Worm (Caenorhabditis elegans) whole organism, late embryonic: ENCODE data around the gene gst-35.

Source experiments
- C08G9.2 ChIP-seq: sonication (generic microtip); optimal IDR thresholded peaks from 2 replicates; lab custom pipeline; 2016; ENCODE audit warnings: mild to moderate bottlenecking, missing genetic modification characterization, moderate library complexity, missing compliant biosample characterization
- C38D4.7 ChIP-seq: fragments of 200-800 bp; sonication (Bioruptor generic); optimal IDR thresholded peaks from 2 replicates; lab custom pipeline; 2018; ENCODE audit warnings: mild to moderate bottlenecking, missing genetic modification characterization, moderate library complexity, missing compliant biosample characterization
- F13H6.1 ChIP-seq: sonication (generic microtip); optimal IDR thresholded peaks from 2 replicates; lab custom pipeline; 2016; ENCODE audit warnings: missing genetic modification characterization, missing compliant biosample characterization
- K09A11.1 ChIP-seq: sonication (generic microtip); optimal IDR thresholded peaks from 2 replicates; lab custom pipeline; 2017; ENCODE audit warnings: antibody characterized with exemption, mild to moderate bottlenecking, missing genetic modification characterization, missing compliant biosample characterization; ENCODE audit not compliant: insufficient read depth
- T23F11.4 ChIP-seq: fragments of 200-800 bp; sonication (Bioruptor generic); optimal IDR thresholded peaks from 2 replicates; lab custom pipeline; 2018; ENCODE audit warnings: mild to moderate bottlenecking, missing genetic modification characterization, missing compliant biosample characterization
- ahr-1 ChIP-seq: sonication (generic microtip); optimal IDR thresholded peaks from 2 replicates; lab custom pipeline; 2016; ENCODE audit warnings: missing genetic modification characterization, missing compliant biosample characterization
- ceh-14 ChIP-seq: sonication (generic microtip); optimal IDR thresholded peaks from 2 replicates; lab custom pipeline; 2016; ENCODE audit warnings: missing genotype, missing genetic modification characterization, missing compliant biosample characterization
- ceh-18 ChIP-seq: sonication (generic microtip); optimal IDR thresholded peaks from 2 replicates; lab custom pipeline; 2016; ENCODE audit warnings: missing genetic modification characterization, missing compliant biosample characterization
- ceh-19 ChIP-seq: fragments of 200-800 bp; sonication (Bioruptor generic); optimal IDR thresholded peaks from 2 replicates; lab custom pipeline; 2018; ENCODE audit warnings: mild to moderate bottlenecking, missing genetic modification characterization, missing compliant biosample characterization
- ceh-22 ChIP-seq: sonication (generic microtip); optimal IDR thresholded peaks from 2 replicates; lab custom pipeline; 2017; ENCODE audit warnings: missing biosample characterization, missing genetic modification characterization
- ceh-24 ChIP-seq: sonication (generic microtip); optimal IDR thresholded peaks from 2 replicates; lab custom pipeline; 2016; ENCODE audit warnings: mild to moderate bottlenecking, missing genetic modification characterization, missing compliant biosample characterization
- ceh-30 ChIP-seq: fragments of 150-350 bp; optimal IDR thresholded peaks from 2 replicates; lab custom pipeline; 2014; ENCODE audit warnings: missing biosample characterization, missing genetic modification characterization
- ceh-34 ChIP-seq: sonication (generic microtip); optimal IDR thresholded peaks from 2 replicates; lab custom pipeline; 2016; ENCODE audit warnings: mild to moderate bottlenecking, missing genetic modification characterization, missing compliant biosample characterization
- ceh-48 ChIP-seq: sonication (generic microtip); optimal IDR thresholded peaks from 2 replicates; lab custom pipeline; 2016; ENCODE audit warnings: missing genetic modification characterization, inconsistent platforms, missing compliant biosample characterization
- ceh-6 ChIP-seq: fragments of 200-800 bp; sonication (Bioruptor generic); optimal IDR thresholded peaks from 2 replicates; lab custom pipeline; 2018; ENCODE audit warnings: mild to moderate bottlenecking, missing genetic modification characterization, missing compliant biosample characterization
- elt-2 ChIP-seq: sonication (generic microtip); optimal IDR thresholded peaks from 2 replicates; lab custom pipeline; 2016; ENCODE audit warnings: missing genetic modification reagents, missing genetic modification characterization, missing compliant biosample characterization
- ets-4 ChIP-seq: sonication (generic microtip); optimal IDR thresholded peaks from 2 replicates; lab custom pipeline; 2016; ENCODE audit warnings: missing genetic modification characterization, missing compliant biosample characterization
- eyg-1 ChIP-seq: sonication (generic microtip); optimal IDR thresholded peaks from 2 replicates; lab custom pipeline; 2016; ENCODE audit warnings: missing genotype, missing genetic modification characterization, missing compliant biosample characterization
- fkh-6 ChIP-seq: sonication (generic microtip); optimal IDR thresholded peaks from 2 replicates; lab custom pipeline; 2016; ENCODE audit warnings: missing genetic modification characterization, missing compliant biosample characterization
- hlh-15 ChIP-seq: sonication (generic microtip); optimal IDR thresholded peaks from 2 replicates; lab custom pipeline; 2016; ENCODE audit warnings: missing genetic modification characterization, missing compliant biosample characterization
- hlh-30 ChIP-seq: sonication (generic microtip); optimal IDR thresholded peaks from 2 replicates; lab custom pipeline; 2017; ENCODE audit warnings: antibody characterized with exemption, missing genetic modification characterization, missing compliant biosample characterization; ENCODE audit not compliant: insufficient read depth
- hlh-8 ChIP-seq: sonication (generic microtip); optimal IDR thresholded peaks from 2 replicates; lab custom pipeline; 2016; ENCODE audit warnings: missing genotype, missing genetic modification characterization, missing compliant biosample characterization
- lim-6 ChIP-seq: sonication (generic microtip); optimal IDR thresholded peaks from 2 replicates; lab custom pipeline; 2016; ENCODE audit warnings: missing genetic modification characterization, missing compliant biosample characterization
- nhr-11 ChIP-seq: fragments of 150-350 bp; optimal IDR thresholded peaks from 2 replicates; lab custom pipeline; 2014; ENCODE audit warnings: missing biosample characterization, missing genetic modification characterization
- odd-2 ChIP-seq: sonication (generic microtip); optimal IDR thresholded peaks from 2 replicates; lab custom pipeline; 2017; ENCODE audit warnings: antibody characterized with exemption, mild to moderate bottlenecking, missing genetic modification characterization, missing compliant biosample characterization
- pag-3 ChIP-seq: sonication (generic microtip); optimal IDR thresholded peaks from 2 replicates; lab custom pipeline; 2016; ENCODE audit warnings: missing compliant biosample characterization, missing genetic modification characterization, borderline replicate concordance
- pat-9 ChIP-seq: fragments of 200-800 bp; sonication (Bioruptor generic); optimal IDR thresholded peaks from 2 replicates; lab custom pipeline; 2018; ENCODE audit warnings: mild to moderate bottlenecking, missing genetic modification characterization, moderate library complexity, missing compliant biosample characterization
- pha-2 ChIP-seq: sonication (generic microtip); optimal IDR thresholded peaks from 2 replicates; lab custom pipeline; 2017; ENCODE audit warnings: mild to moderate bottlenecking, missing genetic modification characterization, missing compliant biosample characterization
- pha-4 ChIP-seq: fragments of 150-350 bp; optimal IDR thresholded peaks from 2 replicates; lab custom pipeline; 2018; ENCODE audit warnings: missing biosample characterization, missing genetic modification reagents, missing genetic modification characterization
- pqm-1 ChIP-seq: sonication (generic microtip); optimal IDR thresholded peaks from 2 replicates; lab custom pipeline; 2016; ENCODE audit warnings: missing genetic modification characterization, missing compliant biosample characterization
- sdc-2 ChIP-seq: sonication (generic microtip); optimal IDR thresholded peaks from 2 replicates; lab custom pipeline; 2016; ENCODE audit warnings: missing genotype, missing genetic modification characterization, missing compliant biosample characterization
- sox-2 ChIP-seq: fragments of 200-800 bp; sonication (Bioruptor generic); IDR thresholded peaks from 2 replicates; pipeline ENCODE4 v1.3.6; 2022; ENCODE audit warnings: missing genetic modification reagents, missing genetic modification characterization, missing compliant biosample characterization
- tbx-7 ChIP-seq: sonication (generic microtip); optimal IDR thresholded peaks from 2 replicates; lab custom pipeline; 2016; ENCODE audit warnings: missing genotype, missing genetic modification characterization, missing compliant biosample characterization
- unc-42 ChIP-seq: sonication (generic microtip); optimal IDR thresholded peaks from 2 replicates; lab custom pipeline; 2016; ENCODE audit warnings: missing genotype, missing genetic modification characterization, missing compliant biosample characterization
- ztf-16 ChIP-seq: sonication (generic microtip); optimal IDR thresholded peaks from 2 replicates; lab custom pipeline; 2017; ENCODE audit warnings: missing genetic modification characterization, missing compliant biosample characterization

The gst-35 gene

DNA sequence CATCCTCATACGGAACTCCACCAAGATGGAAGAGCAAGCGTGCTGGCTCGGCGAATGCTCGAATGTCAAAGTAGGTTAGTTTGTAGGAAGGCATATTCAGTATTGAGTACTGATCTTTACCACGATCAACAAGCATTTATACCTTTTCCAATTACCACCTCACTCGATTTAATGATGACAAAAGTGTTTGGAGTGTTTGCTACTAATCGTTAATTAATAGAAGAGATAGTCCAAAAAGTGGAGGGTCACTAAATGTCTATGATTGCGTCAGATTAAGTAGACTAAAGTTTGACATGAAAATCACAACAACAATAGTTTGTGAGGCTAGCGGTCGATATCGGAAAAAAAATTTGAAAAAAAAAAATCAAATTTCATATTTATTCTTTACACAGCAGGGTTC is 2.0 kb downstream of the gst-35 start, which contains the start of gene gst-34:
gst-34 (minus strand) TSS at position 101 of the 400 bp plus-strand sequence.
- TF ChIP-seq eyg-1 (tag; lab: Kevin White, UChicago) = no peak
- no peak for TF ChIP-seq ceh-30 (tag; lab: Kevin White, UChicago)
- no peak for TF ChIP-seq sox-2
- TF ChIP-seq ceh-34 (tag; lab: Kevin White, UChicago) = no peak
- no peak for TF ChIP-seq pha-2 (tag; lab: Kevin White, UChicago)
- no peak for TF ChIP-seq ztf-16
- TF ChIP-seq elt-2 (tag; lab: Kevin White, UChicago) = no peak
- TF ChIP-seq hlh-8 = no peak
- no peak for TF ChIP-seq ceh-48
- no peak for TF ChIP-seq fkh-6
- TF ChIP-seq ceh-18 (tag; lab: Kevin White, UChicago) = no peak

DNA sequence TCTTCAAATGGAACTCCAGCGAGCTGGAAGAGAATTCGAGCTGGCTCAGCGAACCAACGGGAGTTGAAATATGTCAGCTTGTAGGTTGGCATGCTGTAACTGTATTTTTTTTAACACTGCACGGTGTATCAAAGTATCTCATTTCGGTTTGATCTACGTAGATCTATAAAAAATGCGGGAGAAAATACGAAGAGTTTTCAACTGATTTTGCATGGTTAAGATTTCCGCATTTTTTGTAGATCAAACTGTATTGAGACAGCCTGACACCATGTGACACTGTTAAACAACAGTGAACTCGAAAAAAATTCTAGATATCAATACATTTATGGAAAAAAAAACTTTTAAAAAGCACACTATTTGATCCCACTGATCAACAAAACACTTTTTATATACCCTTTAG is 6.7 kb downstream of the gst-35 start, which contains the start of gene gst-32:
gst-32 (minus strand) TSS at position 101 of the 400 bp plus-strand sequence.
- TF ChIP-seq ceh-30 (tag; lab: Kevin White, UChicago) (no peak), ceh-34 (tag; lab: Kevin White, UChicago) (no peak), odd-2 (tag; lab: Kevin White, UChicago) (no peak), pha-2 (tag; lab: Kevin White, UChicago) (no peak), tbx-7 (tag; lab: Kevin White, UChicago) (no peak), ceh-14 (no peak), unc-42 (tag; lab: Kevin White, UChicago) (no peak), ceh-24 (tag; lab: Kevin White, UChicago) (no peak), C38D4.7 (no peak), ceh-22 (tag; lab: Kevin White, UChicago) (no peak), pha-4 (no peak), sdc-2 (tag; lab: Kevin White, UChicago) (no peak), pat-9 (tag; lab: Kevin White, UChicago) (no peak), hlh-8 (no peak)

DNA sequence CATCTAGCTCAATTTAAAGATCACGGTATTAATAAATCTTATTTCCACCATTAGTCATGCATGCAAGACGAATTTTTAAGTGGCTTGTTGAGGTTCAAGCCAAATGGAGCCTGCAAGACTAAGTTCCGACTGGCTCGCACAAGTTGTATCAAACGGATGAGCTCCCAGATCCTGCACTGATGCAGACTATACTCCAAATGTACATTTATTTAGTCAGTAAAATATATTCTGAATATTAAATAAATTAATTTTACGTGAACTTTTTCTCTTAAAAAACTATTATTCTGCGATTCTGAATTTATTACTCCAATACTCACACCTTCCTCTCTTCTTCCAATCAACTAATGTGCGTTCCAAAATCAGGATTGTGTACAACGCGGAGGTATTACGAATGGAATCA is 9.5 kb downstream of the gst-35 start, which contains the start of gene Y53F4B.36:
Y53F4B.36 (plus strand) TSS at position 301 of the 400 bp plus-strand sequence.
- TF ChIP-seq hlh-15 (no peak), pha-4 (no peak), ahr-1 (tag; lab: Kevin White, UChicago) (no peak), K09A11.1 (tag; lab: Kevin White, UChicago) (no peak), F13H6.1 (no peak), T23F11.4 (GFP tag; lab: Kevin White, UChicago) (no peak), ceh-22 (tag; lab: Kevin White, UChicago) (no peak), ceh-6 (no peak), ceh-48 (no peak), ceh-18 (tag; lab: Kevin White, UChicago) (no peak), pag-3 (tag; lab: Kevin White, UChicago) (no peak), ceh-19 (GFP tag; lab: Kevin White, UChicago) (no peak), lim-6 (tag; lab: Kevin White, UChicago) (no peak), pqm-1 (tag; lab: Kevin White, UChicago) (no peak), C08G9.2 (tag; lab: Kevin White, UChicago) (no peak), pha-2 (tag; lab: Kevin White, UChicago) (no peak), sdc-2 (tag; lab: Kevin White, UChicago) (no peak), nhr-11 (tag; lab: Kevin White, UChicago) (no peak), eyg-1 (tag; lab: Kevin White, UChicago) (no peak), fkh-6 (no peak)
- TF ChIP-seq, all 69 proteins: peak for 0

DNA sequence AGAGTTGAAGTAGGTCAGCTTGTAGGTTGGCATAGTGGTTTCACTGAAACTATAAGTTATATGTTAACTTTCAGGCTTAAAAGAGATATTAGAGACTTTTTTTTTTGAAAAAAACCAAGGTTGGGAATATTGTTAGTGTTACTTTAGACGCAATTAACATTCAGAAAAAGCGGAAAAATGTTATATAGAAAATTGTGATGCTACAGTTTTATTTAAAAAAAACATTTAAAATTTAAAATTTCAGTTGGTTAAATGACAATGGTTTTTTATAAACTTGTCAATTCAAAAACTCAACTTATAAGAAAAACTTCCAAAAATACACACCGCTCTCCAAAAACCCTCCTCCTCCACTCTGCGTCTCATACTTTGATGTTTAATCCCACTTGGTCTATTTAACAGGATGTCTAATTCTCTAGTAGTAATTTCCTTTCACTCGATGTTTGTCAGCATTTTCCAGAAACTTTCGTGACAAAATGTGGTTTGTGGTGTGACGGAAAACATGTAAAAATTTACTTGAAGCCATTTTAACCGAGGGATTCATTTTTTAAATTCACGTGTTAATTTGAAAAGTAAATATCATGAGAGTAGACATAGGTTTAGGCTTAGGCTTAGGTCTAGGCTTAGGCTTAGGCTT is 10.2 kb downstream of the gst-35 start, which contains the start of gene gst-31:
gst-31 (minus strand) TSS at position 51 of the 634 bp plus-strand sequence.
- TF ChIP-seq hlh-30 (tag; lab: Kevin White, UChicago) = no peak
- no peak for TF ChIP-seq unc-42 (tag; lab: Kevin White, UChicago)
- no peak for TF ChIP-seq fkh-6
- TF ChIP-seq hlh-8 = no peak
- TF ChIP-seq ceh-34 (tag; lab: Kevin White, UChicago) = no peak
- no peak for TF ChIP-seq ceh-24 (tag; lab: Kevin White, UChicago)
- no peak for TF ChIP-seq T23F11.4 (GFP tag; lab: Kevin White, UChicago)
- TF ChIP-seq ets-4 (tag; lab: Kevin White, UChicago) = no peak
- TF ChIP-seq ceh-18 (tag; lab: Kevin White, UChicago) = no peak
